Fruit fly (Drosophila melanogaster): ENCODE measurements around the gene eIF4H2.

- no peak for TF ChIP-seq CG32264 (GFP tag; optimal IDR thresholded peaks at IDR 0.05)
- no peak for TF ChIP-seq tai (GFP tag; optimal IDR thresholded peaks at IDR 0.05)
- no peak for TF ChIP-seq ey (GFP tag; optimal IDR thresholded peaks at IDR 0.05)
- TF ChIP-seq OdsH (GFP tag; optimal IDR thresholded peaks at IDR 0.05), result no peak
- TF ChIP-seq Abd-B (GFP tag; optimal IDR thresholded peaks at IDR 0.05), result no peak
- no peak for TF ChIP-seq Hnf4 (GFP tag; optimal IDR thresholded peaks at IDR 0.05)
- no peak for TF ChIP-seq pan (optimal IDR thresholded peaks at IDR 0.05)
- TF ChIP-seq Rel (GFP tag; optimal IDR thresholded peaks at IDR 0.05), result no peak
- TF ChIP-seq Rel (tag; optimal IDR thresholded peaks at IDR 0.05), result no peak
- TF ChIP-seq Hr78 (GFP tag; optimal IDR thresholded peaks at IDR 0.05), result no peak
- no peak for TF ChIP-seq sage (GFP tag; optimal IDR thresholded peaks at IDR 0.05)
- TF ChIP-seq fru (GFP tag; optimal IDR thresholded peaks at IDR 0.05), result no peak
- TF ChIP-seq dsf (GFP tag; optimal IDR thresholded peaks at IDR 0.05; ENCODE audit: borderline replicate concordance), result no peak
- no peak for TF ChIP-seq rgr (GFP tag; optimal IDR thresholded peaks at IDR 0.05)
Observed at dm6 chr3R:30706021-30706420, 19.9 kb upstream of the eIF4H2 start, which contains the start of gene CG31010.

All from whole organism, wandering third instar larva.